Worm (Caenorhabditis elegans): Measurements from ENCODE around the gene btb-14.

The btb-14 gene

DNA sequence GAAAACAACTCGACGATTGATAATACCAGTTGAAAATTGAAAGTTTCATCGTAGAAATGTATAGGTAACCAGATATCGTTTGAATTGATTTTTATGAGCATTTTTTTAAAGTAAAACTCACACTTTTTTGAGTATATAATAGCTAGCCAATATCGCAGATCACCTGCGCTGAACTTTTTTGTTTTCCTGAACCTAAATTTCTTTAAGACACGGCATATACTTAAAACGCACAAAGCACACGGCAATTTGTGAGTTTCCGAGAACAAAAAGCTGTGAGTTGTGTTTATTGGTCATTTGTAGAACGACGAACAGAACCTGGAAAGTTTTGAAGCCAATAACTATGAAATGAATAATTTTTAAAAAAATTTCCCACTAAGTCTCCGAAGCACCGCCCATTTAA is 18.5 kb downstream of the btb-14 start, which contains the start of gene sre-29:
Gene sre-29 (minus strand): TSS at position 101 of the 400 bp plus-strand sequence.
- TF ChIP-seq nhr-28 (tag; optimal IDR thresholded peaks at IDR 0.05) (no peak), nhr-23 (tag; optimal IDR thresholded peaks at IDR 0.05) (no peak), ZK546.5 (tag; optimal IDR thresholded peaks at IDR 0.05) (no peak), ama-1 (optimal IDR thresholded peaks at IDR 0.05) (no peak), lsy-12 (tag; optimal IDR thresholded peaks at IDR 0.05) (no peak), nfya-1 (tag; optimal IDR thresholded peaks at IDR 0.05; ENCODE audit: insufficient read depth) (no peak), sea-2 (GFP tag; optimal IDR thresholded peaks at IDR 0.05) (no peak)

DNA sequence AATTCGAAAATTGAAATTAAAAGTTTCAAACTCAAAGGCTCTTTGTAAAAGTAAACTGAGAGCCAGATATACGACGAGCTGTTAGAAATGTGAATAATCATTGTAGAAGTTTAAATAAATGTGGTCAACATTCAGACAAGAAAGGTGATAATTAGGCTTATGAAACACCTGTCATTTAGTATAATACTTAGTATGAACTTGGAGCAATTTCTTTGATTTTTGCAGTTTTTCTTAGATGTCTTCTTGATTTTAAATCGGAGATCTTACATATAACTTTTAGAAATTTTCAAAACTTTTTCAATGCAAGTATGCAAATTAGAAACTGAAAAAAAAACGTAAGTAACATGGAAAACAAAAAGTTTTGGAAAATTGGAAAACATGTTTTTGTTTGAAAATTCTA is 23.1 kb downstream of the btb-14 start, which contains the start of gene sre-30:
Gene sre-30 (minus strand): TSS at position 101 of the 400 bp plus-strand sequence.
- no peak for TF ChIP-seq ztf-4 (tag; optimal IDR thresholded peaks at IDR 0.05)
- no peak for TF ChIP-seq ceh-9 (tag; optimal IDR thresholded peaks at IDR 0.05)
- TF ChIP-seq egl-27 (tag; optimal IDR thresholded peaks at IDR 0.05): no peak
- TF ChIP-seq ZK546.5 (tag; optimal IDR thresholded peaks at IDR 0.05): no peak
- TF ChIP-seq hmg-11 (tag; optimal IDR thresholded peaks at IDR 0.05): no peak
- TF ChIP-seq snpc-4 (tag; optimal IDR thresholded peaks at IDR 0.05): no peak

DNA sequence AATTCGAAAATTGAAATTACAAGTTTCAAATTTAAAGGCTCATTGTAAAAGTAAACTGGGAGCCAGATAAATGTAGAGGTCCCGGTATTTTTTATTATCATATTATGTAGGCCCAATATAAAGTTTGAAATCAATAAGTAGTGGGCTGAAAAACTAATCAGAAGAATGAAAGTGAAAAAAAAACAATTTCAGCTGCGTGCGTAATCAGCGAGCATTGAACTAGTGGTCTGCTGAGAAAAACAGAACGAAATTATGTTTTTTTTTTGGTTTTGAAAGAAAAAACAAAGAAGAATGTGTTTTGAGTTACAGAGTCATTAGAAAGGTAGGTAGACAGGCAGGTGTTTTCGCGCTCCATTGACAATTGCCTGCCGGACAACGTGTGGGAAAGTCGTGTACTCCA is 25.5 kb downstream of the btb-14 start, which contains the start of gene sre-31:
Gene sre-31 (minus strand): TSS at position 101 of the 400 bp plus-strand sequence.
- TF ChIP-seq nfya-1 (tag; optimal IDR thresholded peaks at IDR 0.05; ENCODE audit: insufficient read depth) (no peak), skn-1 (tag; optimal IDR thresholded peaks at IDR 0.05) (no peak), jun-1 (tag; optimal IDR thresholded peaks at IDR 0.05) (no peak), elt-3 (tag; optimal IDR thresholded peaks at IDR 0.05) (no peak), ceh-28 (tag; optimal IDR thresholded peaks at IDR 0.05) (no peak), R02D3.7 (tag; optimal IDR thresholded peaks at IDR 0.05) (no peak)

DNA sequence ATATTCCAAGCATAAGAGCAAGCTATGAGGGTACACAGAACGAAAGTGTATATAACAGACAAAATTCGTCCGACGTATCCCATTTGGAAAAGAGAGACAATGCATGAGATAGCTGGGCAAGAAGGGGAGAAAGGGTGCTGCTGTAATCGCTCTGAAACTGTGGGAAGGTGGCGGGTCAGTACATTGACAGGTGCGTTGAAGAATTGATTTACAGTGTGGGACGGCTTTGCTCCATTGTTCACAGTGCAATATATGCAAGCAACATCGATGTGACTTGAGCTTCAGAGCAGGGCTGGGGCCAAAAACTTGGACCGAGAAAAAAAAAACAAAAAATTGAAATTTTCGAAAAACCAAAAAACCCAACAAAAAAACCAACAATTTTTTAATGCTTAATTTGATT is 26.8 kb downstream of the btb-14 start, which contains the start of gene F57G9.3:
Gene F57G9.3 (minus strand): TSS at position 101 of the 400 bp plus-strand sequence.
- TF ChIP-seq tbx-2 (tag; optimal IDR thresholded peaks at IDR 0.05) (no peak), ztf-4 (tag; optimal IDR thresholded peaks at IDR 0.05) (no peak), unc-39 (tag; optimal IDR thresholded peaks at IDR 0.05) (no peak)

DNA sequence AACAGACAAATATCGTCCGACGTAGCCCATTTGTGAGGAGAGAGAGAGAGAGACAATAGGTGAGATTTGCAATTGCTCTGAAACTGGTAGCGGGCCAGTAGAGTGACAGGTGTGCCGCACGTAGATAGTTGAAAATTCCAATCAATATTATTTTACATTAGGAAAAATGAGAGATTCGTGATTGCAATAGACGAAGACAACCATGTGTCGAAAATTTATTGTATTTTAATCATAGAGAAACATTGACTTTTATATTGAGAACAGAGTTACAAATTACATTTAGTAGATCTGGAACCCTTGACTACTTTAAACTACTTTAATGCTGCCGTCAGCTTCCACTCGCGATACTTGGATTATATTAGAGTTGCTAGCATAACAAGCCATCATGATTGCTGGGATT is 29.2 kb downstream of the btb-14 start, which contains the start of gene Y57A10C.1:
Gene Y57A10C.1 (minus strand): TSS at position 101 of the 400 bp plus-strand sequence.
- no peak for TF ChIP-seq tbx-2 (tag; optimal IDR thresholded peaks at IDR 0.05)
- no peak for TF ChIP-seq elt-3 (tag; optimal IDR thresholded peaks at IDR 0.05)
- no peak for TF ChIP-seq nhr-237 (tag; optimal IDR thresholded peaks at IDR 0.05)
- TF ChIP-seq R02D3.7 (tag; optimal IDR thresholded peaks at IDR 0.05): no peak
- TF ChIP-seq jun-1 (tag; optimal IDR thresholded peaks at IDR 0.05): no peak
- TF ChIP-seq nhr-77 (tag; optimal IDR thresholded peaks at IDR 0.05): no peak
- TF ChIP-seq sea-2 (GFP tag; optimal IDR thresholded peaks at IDR 0.05): no peak
- no peak for TF ChIP-seq ztf-4 (tag; optimal IDR thresholded peaks at IDR 0.05)
- no peak for TF ChIP-seq unc-39 (tag; optimal IDR thresholded peaks at IDR 0.05)
- no peak for TF ChIP-seq nhr-23 (tag; optimal IDR thresholded peaks at IDR 0.05)
- no peak for TF ChIP-seq nhr-25 (tag; optimal IDR thresholded peaks at IDR 0.05)
- TF ChIP-seq eor-1 (tag; optimal IDR thresholded peaks at IDR 0.05): no peak
- no peak for TF ChIP-seq mml-1 (tag; optimal IDR thresholded peaks at IDR 0.05)
- TF ChIP-seq lin-15B (tag; optimal IDR thresholded peaks at IDR 0.05): no peak

DNA sequence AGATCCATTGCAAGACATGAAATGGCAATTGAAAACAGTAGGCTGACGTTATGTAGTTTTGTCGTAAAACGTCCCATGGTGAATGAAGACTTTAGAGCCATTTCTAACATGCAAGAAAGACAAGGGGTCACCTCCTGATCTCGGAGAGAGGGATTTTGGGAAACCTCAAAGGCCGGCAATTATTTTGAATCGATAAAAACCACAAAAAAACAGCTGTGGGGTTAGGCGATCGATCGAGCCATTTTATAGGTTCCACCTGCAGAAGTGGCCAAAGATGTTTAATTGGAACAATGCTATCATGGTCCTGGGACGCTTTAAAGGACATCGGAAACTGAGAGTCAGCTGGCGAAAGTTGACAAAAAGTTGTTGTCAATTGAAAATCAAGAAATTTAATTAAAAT is 31.5 kb downstream of the btb-14 start, which contains the start of gene Y57A10C.11:
Gene Y57A10C.11 (minus strand): TSS at position 101 of the 400 bp plus-strand sequence.
- TF ChIP-seq ZK546.5 (tag; optimal IDR thresholded peaks at IDR 0.05) (no peak), nhr-25 (tag; optimal IDR thresholded peaks at IDR 0.05) (no peak), jun-1 (tag; optimal IDR thresholded peaks at IDR 0.05) (no peak), pha-4 (tag; optimal IDR thresholded peaks at IDR 0.05) (no peak), nfya-1 (tag; optimal IDR thresholded peaks at IDR 0.05; ENCODE audit: insufficient read depth) (no peak), hmg-11 (tag; optimal IDR thresholded peaks at IDR 0.05) (no peak), nhr-28 (tag; optimal IDR thresholded peaks at IDR 0.05) (no peak), ceh-16 (tag; optimal IDR thresholded peaks at IDR 0.05) (no peak), nhr-43 (tag; optimal IDR thresholded peaks at IDR 0.05; ENCODE audit: poor library complexity, severe bottlenecking) (no peak), egl-5 (tag; optimal IDR thresholded peaks at IDR 0.05) (no peak), nhr-237 (tag; optimal IDR thresholded peaks at IDR 0.05) (no peak), elt-2 (tag; optimal IDR thresholded peaks at IDR 0.05) (no peak), nhr-77 (tag; optimal IDR thresholded peaks at IDR 0.05) (no peak), nhr-12 (tag; optimal IDR thresholded peaks at IDR 0.05) (no peak), lsy-12 (tag; optimal IDR thresholded peaks at IDR 0.05) (no peak)

All from whole organism, L3 larva.